Worm (Caenorhabditis elegans): ENCODE results near the gene cts-1.

- TF ChIP-seq swsn-7 (tag; optimal IDR thresholded peaks at IDR 0.05): no peak
- no peak for TF ChIP-seq elt-3 (tag; optimal IDR thresholded peaks at IDR 0.05)
- TF ChIP-seq mdl-1 (tag; optimal IDR thresholded peaks at IDR 0.05): no peak
- no peak for TF ChIP-seq zag-1 (tag; optimal IDR thresholded peaks at IDR 0.05)
- no peak for TF ChIP-seq lin-15B (tag; optimal IDR thresholded peaks at IDR 0.05)
- no peak for TF ChIP-seq aly-2 (tag; optimal IDR thresholded peaks at IDR 0.05)
- no peak for TF ChIP-seq ama-1 (optimal IDR thresholded peaks at IDR 0.05)
- TF ChIP-seq unc-86 (tag; optimal IDR thresholded peaks at IDR 0.05): no peak
- TF ChIP-seq unc-30 (tag; optimal IDR thresholded peaks at IDR 0.05): no peak
- no peak for TF ChIP-seq lir-3 (tag; optimal IDR thresholded peaks at IDR 0.05; ENCODE audit: poor library complexity)
- TF ChIP-seq lin-13 (GFP tag; optimal IDR thresholded peaks at IDR 0.05): no peak
- TF ChIP-seq hpl-2 (GFP tag; optimal IDR thresholded peaks at IDR 0.05): no peak
- no peak for TF ChIP-seq nhr-90 (tag; optimal IDR thresholded peaks at IDR 0.05; ENCODE audit: poor library complexity)
Observed at ce11 chrIII:10178552-10178951, 37.9 kb downstream of the cts-1 start.

Measured in whole organism, L1 larva.